Worm (Caenorhabditis elegans) whole organism, dauer: ENCODE measurements around the gene C43D7.7.
"Not testable (repeated sequence)": the region's sequence is repeated elsewhere in the genome, so short reads cannot be mapped to it uniquely, and the experiment has no call there.

ENCODE experiments used
- unc-62 ChIP-seq: sonication (generic microtip); optimal IDR thresholded peaks from 2 replicates; lab custom pipeline; 2017; ENCODE audit warnings: missing biosample characterization, missing genetic modification reagents, missing genetic modification characterization

Gene C43D7.7

DNA sequence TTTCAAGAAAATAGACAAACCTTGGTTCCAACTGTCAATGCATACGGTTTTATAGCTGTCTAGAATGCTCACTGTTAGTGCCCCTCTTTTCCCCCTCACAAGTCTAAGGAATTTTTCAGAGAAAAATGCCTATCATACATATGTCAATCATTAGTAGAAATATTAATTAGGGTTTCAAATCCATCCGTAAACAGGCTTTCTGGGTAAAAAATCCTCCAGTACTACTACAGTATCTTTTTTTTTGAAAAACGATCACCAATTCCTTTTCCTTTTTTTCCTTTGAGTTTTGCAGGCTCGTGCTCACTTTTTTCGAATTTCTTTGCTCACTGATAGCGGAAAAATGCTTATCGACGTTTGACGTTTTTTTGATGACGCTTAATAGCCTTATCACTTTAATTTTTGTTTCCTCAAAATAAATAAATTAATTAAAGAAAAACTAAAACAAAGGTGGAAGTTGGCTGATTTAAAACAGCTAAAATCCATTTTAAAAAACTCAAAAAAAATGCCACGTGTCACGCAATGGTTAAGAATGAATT lies at the start of gene C43D7.7:
Gene C43D7.7, minus strand, starts transcription at position 51 of the 536 bp plus-strand sequence.
- TF ChIP-seq unc-62 (GFP tag; lab: Kevin White, UChicago), result no peak

DNA sequence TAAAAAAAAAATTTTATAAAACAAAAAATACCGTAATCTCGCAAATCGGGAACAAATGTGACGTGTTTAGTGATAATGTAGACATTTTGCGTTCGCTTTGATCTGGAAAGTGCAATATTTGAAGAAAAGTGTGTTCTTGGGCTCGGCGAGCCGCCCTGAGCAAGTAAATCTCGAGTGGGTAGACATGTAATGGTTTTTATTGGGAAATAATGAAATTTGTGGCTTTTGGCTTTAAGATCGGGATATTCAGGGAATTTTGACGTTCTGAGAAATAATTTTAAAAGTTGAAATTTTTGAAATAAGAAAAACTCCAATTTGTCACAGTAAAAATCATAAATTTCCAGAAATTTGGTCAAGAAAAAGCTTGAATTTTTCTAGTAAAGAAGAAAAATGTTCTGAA lies 43.3 kb upstream of the C43D7.7 start, which contains the start of gene C14B4.2:
Gene C14B4.2, minus strand, starts transcription at position 101 of the 400 bp plus-strand sequence.
- TF ChIP-seq unc-62 (GFP tag; lab: Kevin White, UChicago), result no peak

DNA sequence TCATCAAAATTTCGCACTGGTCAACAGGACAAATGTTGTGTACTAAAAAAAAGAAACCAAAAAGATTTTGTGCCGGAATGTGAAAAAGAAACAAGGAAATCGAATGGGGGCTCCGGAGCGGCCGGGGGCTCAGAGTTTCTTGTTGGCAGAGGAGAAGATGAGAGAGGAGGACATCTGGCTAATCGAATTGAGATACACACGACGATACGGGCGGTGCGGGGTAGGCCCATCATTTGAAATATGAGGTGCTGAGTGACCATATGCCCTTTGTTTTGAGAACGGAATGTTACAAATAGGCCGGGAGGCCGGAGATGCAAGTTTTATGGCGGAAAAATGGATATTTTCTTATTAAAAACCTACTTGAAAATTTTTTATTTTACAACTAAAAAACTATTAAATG lies 38.7 kb upstream of the C43D7.7 start:
- TF ChIP-seq unc-62 (GFP tag; lab: Kevin White, UChicago), result no peak

DNA sequence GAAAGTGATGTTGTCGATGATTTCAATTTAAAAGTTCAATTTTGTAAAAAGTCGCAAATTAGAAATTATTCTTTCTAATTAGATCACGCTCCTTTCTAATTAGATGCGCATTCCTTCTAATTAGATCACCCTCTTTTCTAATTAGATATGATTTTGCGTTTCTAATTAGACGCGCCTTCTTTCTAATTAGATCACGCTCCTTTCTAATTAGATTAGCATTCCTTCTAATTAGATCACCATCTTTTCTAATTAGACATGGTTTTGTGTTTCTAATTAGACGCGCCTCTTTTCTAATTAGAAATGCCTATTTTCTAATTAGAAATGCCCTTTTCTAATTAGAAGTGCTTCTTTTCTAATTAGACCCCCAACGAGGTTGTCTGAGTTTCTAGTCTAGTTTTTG lies 37.4 kb upstream of the C43D7.7 start:
- no peak for TF ChIP-seq unc-62 (GFP tag; lab: Kevin White, UChicago)

DNA sequence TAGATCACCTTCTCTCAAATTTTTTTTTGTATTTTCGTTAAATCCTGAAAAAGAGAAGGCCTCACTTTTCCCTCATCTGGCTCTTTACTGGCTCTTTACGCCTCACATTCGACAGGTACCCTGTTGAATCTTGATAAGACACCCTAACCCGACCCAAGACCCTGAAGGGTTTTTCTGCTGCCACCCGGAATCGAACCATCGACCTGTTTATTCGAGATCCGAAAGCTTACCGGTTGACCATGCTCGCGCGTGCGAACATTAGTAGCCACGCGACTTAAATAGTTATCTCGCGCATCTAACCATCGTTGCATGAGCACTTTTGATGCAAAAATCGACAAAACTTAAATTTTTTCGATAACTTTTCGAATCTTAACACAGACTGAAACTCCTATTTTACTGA lies 35.9 kb upstream of the C43D7.7 start:
- TF ChIP-seq unc-62 (GFP tag; lab: Kevin White, UChicago), result no peak

DNA sequence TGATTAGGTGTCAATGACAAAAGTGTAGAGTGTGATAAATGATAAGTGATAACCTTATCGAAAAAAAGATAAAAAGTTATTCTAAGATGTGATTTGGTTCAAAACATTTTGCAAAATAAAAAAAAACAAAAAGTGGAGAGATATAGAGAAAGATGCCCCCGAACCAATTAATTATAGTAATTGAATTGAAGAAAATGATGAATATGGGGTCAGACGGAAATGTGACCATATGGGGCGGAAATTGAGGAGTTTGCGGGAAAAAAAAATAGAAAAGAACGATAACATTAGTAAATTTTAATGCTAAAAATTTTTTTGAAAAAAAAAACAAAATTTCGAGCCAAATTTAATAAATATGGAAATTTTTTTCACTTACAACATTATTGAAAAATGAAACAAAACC lies 35.2 kb upstream of the C43D7.7 start:
- TF ChIP-seq unc-62 (GFP tag; lab: Kevin White, UChicago), result no peak

DNA sequence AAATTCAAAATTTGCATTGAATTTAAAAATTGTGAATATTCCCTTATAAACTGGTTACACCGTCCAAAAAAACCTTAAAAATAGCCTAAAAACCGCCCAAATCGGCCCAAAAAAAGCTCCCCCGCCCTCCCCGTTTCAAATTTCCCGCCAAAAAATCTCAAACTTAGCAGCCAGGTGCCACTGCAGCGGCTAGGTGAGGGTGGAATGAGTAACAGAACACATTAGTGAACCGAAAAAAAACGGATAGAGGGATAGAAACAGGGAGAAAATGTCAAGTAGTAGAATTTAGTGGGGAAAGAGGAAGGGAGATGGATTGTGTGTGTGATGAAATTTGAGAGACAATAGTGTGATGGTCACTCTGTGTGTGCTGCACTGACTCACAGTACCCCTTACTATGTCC lies 32.6 kb upstream of the C43D7.7 start:
- TF ChIP-seq unc-62 (GFP tag; lab: Kevin White, UChicago), result no peak

DNA sequence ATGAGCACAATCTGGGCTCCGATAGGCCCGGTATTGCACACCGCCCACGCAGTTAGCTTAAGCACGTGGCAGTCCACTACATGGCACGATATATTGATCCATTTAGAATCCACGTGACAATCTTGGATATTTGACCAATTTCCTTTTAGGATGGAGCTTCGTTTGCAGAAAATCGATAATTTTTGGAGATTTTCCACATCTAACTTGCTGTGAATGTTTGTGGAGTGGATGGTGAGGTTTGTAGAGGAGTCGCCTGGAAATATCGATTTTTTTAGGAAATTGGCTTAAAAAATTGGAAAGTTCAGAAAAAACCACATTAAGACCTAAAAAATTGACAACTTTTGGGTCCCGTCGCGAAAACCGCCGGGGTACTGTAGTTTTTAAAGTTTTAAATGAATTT lies 18.0 kb upstream of the C43D7.7 start:
- TF ChIP-seq unc-62 (GFP tag; lab: Kevin White, UChicago), result no peak

DNA sequence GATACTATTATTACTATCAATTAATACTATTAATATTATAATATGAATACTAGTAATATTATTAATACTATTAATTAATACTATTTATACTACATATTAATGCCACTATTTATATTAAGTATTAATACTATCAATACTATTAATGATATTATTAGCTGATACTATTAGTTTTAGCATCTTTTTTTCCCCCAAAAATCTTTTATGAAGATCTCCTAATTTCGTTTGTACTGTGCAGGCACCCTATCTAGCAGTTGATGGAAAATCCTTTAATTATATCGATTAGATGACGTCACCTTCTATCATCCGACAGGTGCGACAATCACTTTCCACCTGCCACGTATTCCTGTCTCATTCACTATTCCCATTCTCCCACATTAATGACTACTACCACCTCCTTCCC lies 10.0 kb upstream of the C43D7.7 start, which contains the start of gene fbxb-65:
Gene fbxb-65, plus strand, starts transcription at position 301 of the 400 bp plus-strand sequence.
- no peak for TF ChIP-seq unc-62 (GFP tag; lab: Kevin White, UChicago)

DNA sequence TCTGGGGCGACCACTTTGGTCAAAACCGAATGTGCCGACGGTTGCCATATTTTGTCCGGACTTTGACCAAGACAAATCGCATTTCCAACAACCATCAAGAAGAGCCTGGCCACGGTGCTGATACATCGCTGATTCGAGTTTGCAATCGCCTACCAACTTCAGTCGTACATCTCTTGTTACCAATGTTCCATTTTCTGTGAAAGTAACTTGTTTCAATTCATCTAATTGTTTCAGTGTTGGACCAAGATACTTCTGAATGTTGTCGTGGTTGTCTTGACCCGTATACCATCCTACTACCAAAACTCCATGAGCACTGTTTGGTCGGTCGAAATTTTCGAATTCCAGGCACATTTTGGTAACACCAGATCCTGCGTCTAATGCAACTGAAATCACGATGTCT lies 6.1 kb upstream of the C43D7.7 start:
- TF ChIP-seq unc-62 (GFP tag; lab: Kevin White, UChicago), result no peak

DNA sequence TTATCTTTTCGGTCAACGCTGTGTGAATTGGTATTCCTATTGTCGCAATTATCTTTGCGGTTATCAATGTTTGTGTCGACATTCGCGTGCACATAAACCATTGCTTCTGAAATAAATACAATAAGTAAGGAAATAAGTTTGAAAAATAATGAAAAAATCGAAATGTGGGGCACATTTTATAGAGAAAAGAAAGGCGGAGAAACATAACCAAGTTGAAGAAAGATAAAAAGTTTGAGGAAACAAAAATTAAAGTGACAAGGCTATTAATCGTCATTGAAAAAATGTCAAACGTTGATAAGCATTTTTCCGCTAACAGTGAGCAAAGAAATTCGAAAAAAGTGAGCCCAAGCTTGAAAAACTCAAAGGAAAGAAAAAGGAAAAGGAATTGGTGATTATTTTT lies 3.1 kb upstream of the C43D7.7 start, which contains the start of gene C43D7.4:
Gene C43D7.4, minus strand, starts transcription at position 101 of the 400 bp plus-strand sequence.
- no peak for TF ChIP-seq unc-62 (GFP tag; lab: Kevin White, UChicago)

DNA sequence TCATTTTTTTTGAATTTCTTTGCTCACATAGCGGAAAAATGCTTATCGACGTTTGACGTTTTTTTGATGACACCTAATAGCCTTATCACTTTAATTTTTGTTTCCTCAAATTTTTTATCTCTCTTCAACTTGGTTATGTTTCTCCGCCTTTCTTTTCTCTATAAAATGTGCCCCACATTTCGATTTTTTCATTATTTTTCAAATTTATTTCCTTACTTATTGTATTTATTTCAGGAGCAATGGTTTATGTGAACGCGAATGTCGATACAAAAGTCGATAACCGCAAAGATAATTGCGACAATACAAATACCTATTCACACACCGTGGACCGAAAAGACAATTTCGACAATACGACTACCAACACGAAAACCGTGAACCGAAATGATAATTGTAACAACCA lies 1.1 kb upstream of the C43D7.7 start, which contains the start of gene sdz-6:
Gene sdz-6, plus strand, starts transcription at position 229 of the 400 bp plus-strand sequence.
- no peak for TF ChIP-seq unc-62 (GFP tag; lab: Kevin White, UChicago)

DNA sequence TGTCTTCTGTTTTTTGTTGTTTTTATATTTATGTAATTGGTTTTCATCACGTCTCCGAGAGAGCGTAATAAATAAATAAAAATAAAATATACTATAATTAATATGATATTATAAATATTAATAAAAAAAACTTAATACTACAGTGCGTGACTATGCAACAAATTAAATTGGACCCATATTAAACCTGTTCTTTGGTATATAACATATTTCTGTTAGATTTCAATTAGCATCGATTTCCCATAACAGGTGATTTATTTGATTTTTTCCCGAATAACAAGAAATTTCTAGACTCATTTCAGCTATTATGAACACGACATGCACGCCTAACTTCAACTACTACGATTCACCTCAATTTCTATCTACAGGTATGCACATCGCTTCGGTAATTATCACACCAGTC lies 2.3 kb downstream of the C43D7.7 start, which contains the start of gene srh-208:
Gene srh-208, plus strand, starts transcription at position 301 of the 400 bp plus-strand sequence.
- TF ChIP-seq unc-62 (GFP tag; lab: Kevin White, UChicago), result not testable (repeated sequence)

DNA sequence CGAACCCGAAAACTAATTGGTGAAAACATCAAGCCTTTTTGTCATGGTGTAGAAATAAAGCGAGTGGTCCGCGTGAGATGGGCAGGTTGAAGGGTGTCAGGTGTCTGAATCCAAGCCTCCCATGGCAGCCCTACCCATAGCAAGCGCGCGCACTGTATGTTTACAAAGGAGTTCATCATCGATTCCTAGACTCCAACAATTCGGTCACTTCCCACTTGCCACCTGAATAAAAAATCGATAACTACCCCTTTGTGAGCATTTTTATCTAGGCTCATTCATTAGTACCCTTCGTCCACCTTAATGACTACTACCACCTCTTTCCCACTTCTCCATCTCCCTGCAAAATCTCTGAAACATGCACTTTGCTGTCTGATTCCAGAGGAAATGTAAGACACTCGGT lies 6.3 kb downstream of the C43D7.7 start, which contains the start of gene fbxb-64:
Gene fbxb-64, plus strand, starts transcription at position 301 of the 400 bp plus-strand sequence.
- no peak for TF ChIP-seq unc-62 (GFP tag; lab: Kevin White, UChicago)

DNA sequence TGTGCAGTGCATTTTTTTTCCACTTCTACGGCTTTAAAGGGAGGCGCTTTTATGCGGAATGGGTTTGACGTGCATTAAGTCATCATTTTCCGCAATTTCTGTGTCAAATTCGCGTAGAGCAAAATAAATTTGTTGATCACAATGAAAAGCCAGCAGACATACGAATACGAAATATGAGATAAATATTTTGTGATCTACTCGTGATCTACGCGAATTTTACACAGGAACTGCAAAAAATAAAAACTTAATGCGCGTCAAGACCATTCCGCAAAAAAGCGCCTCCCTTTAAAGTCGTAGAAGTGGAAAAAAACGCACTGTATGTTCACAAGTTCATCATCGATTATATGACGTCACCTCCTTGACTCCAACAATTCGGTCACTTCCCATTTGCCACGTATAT lies 7.9 kb downstream of the C43D7.7 start, which contains the start of gene C43D7.8:
Gene C43D7.8, minus strand, starts transcription at position 101 of the 400 bp plus-strand sequence.
- no peak for TF ChIP-seq unc-62 (GFP tag; lab: Kevin White, UChicago)

DNA sequence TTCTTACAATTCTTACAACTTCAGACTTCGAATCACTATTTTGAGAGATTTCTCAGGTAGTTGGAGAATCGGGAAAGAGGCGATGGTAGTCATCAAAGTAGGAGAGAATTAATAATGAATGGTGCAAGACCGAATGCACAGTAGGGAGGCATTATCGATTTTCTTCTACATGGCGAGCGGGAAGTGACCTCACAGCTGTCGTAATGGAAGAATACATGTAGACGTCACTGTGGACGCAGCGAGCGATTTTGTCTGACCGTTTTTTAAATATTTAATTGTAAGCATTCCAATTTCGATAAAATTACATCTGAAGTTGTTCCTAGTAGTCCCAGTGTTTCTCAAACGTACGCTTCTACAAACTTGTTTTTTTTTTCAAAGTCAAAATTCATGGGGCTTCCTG lies 9.7 kb downstream of the C43D7.7 start, which contains the start of gene F55C9.11:
Gene F55C9.11, minus strand, starts transcription at position 101 of the 400 bp plus-strand sequence.
- TF ChIP-seq unc-62 (GFP tag; lab: Kevin White, UChicago), result no peak

DNA sequence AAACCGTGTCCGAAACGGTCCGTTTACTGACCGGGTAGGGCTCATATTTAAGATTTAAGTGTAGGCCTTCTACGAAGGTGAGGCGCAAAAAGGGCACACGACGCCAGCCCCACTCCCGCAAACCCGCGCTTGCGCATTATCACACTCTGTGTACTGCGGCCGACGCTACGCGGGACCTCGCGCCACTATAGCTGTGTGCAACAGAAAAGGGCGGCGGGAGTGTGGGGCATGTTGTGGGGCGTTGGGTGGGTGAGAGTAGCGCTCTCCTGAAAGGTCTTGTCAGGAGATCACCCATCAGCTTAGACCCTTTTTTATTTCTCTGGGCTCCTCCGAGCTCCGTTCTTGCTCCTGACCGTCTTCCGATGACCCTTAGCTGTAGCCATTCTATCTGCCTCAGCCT lies 11.2 kb downstream of the C43D7.7 start:
- TF ChIP-seq unc-62 (GFP tag; lab: Kevin White, UChicago), result no peak
